Worm (Caenorhabditis elegans) whole organism, young adult: Measurements from ENCODE around the gene C35D6.13.

Experiments used
- him-1 ChIP-seq: sonication (generic microtip); optimal IDR thresholded peaks from 2 replicates; lab custom pipeline; 2016; ENCODE audit warnings: missing genotype, missing genetic modification reagents, missing genetic modification characterization, missing compliant biosample characterization
- lir-1 ChIP-seq: fragments of 200-800 bp; sonication (Bioruptor generic); conservative IDR thresholded peaks from 2 replicates; pipeline ENCODE4 v1.3.6; 2022; ENCODE audit warnings: missing genetic modification reagents, missing genetic modification characterization, missing compliant biosample characterization
- nfyb-1 ChIP-seq: fragments of 200-800 bp; sonication (Bioruptor generic); IDR thresholded peaks from 2 replicates; pipeline ENCODE4 v1.3.6; 2022; ENCODE audit warnings: missing genetic modification reagents, missing genetic modification characterization, missing compliant biosample characterization
- unc-130 ChIP-seq: sonication (generic microtip); optimal IDR thresholded peaks from 2 replicates; lab custom pipeline; 2016; ENCODE audit warnings: missing genetic modification reagents, missing genetic modification characterization, missing compliant biosample characterization

ce11 chrIV:16350690-16351089, 13.9 kb downstream of the C35D6.13 start, which contains the start of gene C35D6.4:
- TF ChIP-seq unc-130 (GFP tag; lab: Kevin White, UChicago) (no peak), him-1 (tag; lab: Kevin White, UChicago) (no peak), nfyb-1 (no peak), lir-1 (GFP tag; lab: Robert Waterston, UW) (no peak)
